Fruit fly (Drosophila melanogaster) whole organism, embryonic: Measurements from ENCODE around the gene CG43295.

ENCODE experiments used
- Blimp-1 ChIP-seq: fragments of 200-800 bp; sonication (Bioruptor generic); optimal IDR thresholded peaks from 3 replicates; lab custom pipeline; 2018; ENCODE audit warnings: missing biosample characterization, missing genetic modification characterization, mild to moderate bottlenecking, moderate library complexity, missing genetic modification reagents
- CG10274 ChIP-seq: fragments of 200-800 bp; sonication (Bioruptor generic); optimal IDR thresholded peaks from 3 replicates; lab custom pipeline; 2017; ENCODE audit warnings: missing biosample characterization, mild to moderate bottlenecking, missing genetic modification characterization
- CG15011 ChIP-seq: fragments of 200-800 bp; sonication (Bioruptor generic); optimal IDR thresholded peaks from 3 replicates; lab custom pipeline; 2018; ENCODE audit warnings: missing biosample characterization, mild to moderate bottlenecking, missing genetic modification characterization
- CG15479 ChIP-seq: fragments of 200-800 bp; sonication (Bioruptor generic); optimal IDR thresholded peaks from 3 replicates; lab custom pipeline; 2019; ENCODE audit warnings: missing biosample characterization, mild to moderate bottlenecking, missing genetic modification characterization, moderate library complexity
- CG1602 ChIP-seq: fragments of 200-800 bp; sonication (Bioruptor generic); optimal IDR thresholded peaks from 3 replicates; lab custom pipeline; 2016; ENCODE audit warnings: missing biosample characterization, missing genetic modification characterization
- CG17829 ChIP-seq: fragments of 200-800 bp; optimal IDR thresholded peaks from 2 replicates; lab custom pipeline; 2019; ENCODE audit warnings: missing biosample characterization, mild to moderate bottlenecking, missing genetic modification characterization, moderate library complexity
- CG1832 ChIP-seq: fragments of 200-800 bp; sonication (Bioruptor generic); optimal IDR thresholded peaks from 2 replicates; lab custom pipeline; 2017; ENCODE audit warnings: missing biosample characterization, mild to moderate bottlenecking, missing genetic modification characterization, inconsistent platforms
- CG2199 ChIP-seq: fragments of 200-800 bp; sonication (Bioruptor generic); IDR thresholded peaks from 3 replicates; pipeline ENCODE4 v1.3.6; 2022; ENCODE audit warnings: missing biosample characterization, missing genetic modification characterization
- CG30403 ChIP-seq: fragments of 200-800 bp; sonication (Bioruptor generic); optimal IDR thresholded peaks from 3 replicates; lab custom pipeline; 2016; ENCODE audit warnings: missing biosample characterization, missing genetic modification characterization
- CG31441 ChIP-seq: fragments of 200-800 bp; sonication (Bioruptor generic); IDR thresholded peaks from 2 replicates; pipeline ENCODE4 v1.3.6; 2022; ENCODE audit warnings: missing biosample characterization, missing genetic modification characterization
- CG32767 ChIP-seq: fragments of 200-800 bp; sonication (Bioruptor generic); IDR thresholded peaks from 2 replicates; pipeline ENCODE4 v1.3.6; 2022; ENCODE audit warnings: missing biosample characterization, missing genetic modification characterization
- CG4328 ChIP-seq: fragments of 200-800 bp; sonication (Bioruptor generic); optimal IDR thresholded peaks from 3 replicates; lab custom pipeline; 2017; ENCODE audit warnings: missing biosample characterization, missing genetic modification reagents, missing genetic modification characterization
- CG4617 ChIP-seq: fragments of 200-800 bp; sonication (Bioruptor generic); optimal IDR thresholded peaks from 3 replicates; lab custom pipeline; 2016; ENCODE audit warnings: missing biosample characterization, missing genetic modification characterization, borderline replicate concordance
- CG6175 ChIP-seq: fragments of 200-800 bp; sonication (Bioruptor generic); IDR thresholded peaks from 3 replicates; pipeline ENCODE4 v1.3.6; 2022; ENCODE audit warnings: missing biosample characterization, missing genetic modification characterization
- CG6791 ChIP-seq: fragments of 200-800 bp; sonication (Bioruptor generic); IDR thresholded peaks from 3 replicates; pipeline ENCODE4 v1.3.6; 2022; ENCODE audit warnings: missing biosample characterization, missing genetic modification characterization; ENCODE audit not compliant: partially characterized antibody
- CG8089 ChIP-seq: fragments of 200-800 bp; sonication (Bioruptor generic); optimal IDR thresholded peaks from 3 replicates; lab custom pipeline; 2016; ENCODE audit warnings: missing biosample characterization, missing genetic modification characterization
- CHES-1-like ChIP-seq: fragments of 200-800 bp; sonication (Bioruptor generic); optimal IDR thresholded peaks from 2 replicates; lab custom pipeline; 2016; ENCODE audit warnings: missing biosample characterization, missing genetic modification characterization
- Dp ChIP-seq: fragments of 200-800 bp; sonication (Bioruptor generic); optimal IDR thresholded peaks from 2 replicates; lab custom pipeline; 2018; ENCODE audit warnings: missing biosample characterization, mild to moderate bottlenecking, missing genetic modification characterization, moderate library complexity
- Fer2 ChIP-seq: fragments of 200-800 bp; sonication (Bioruptor generic); optimal IDR thresholded peaks from 2 replicates; lab custom pipeline; 2018; ENCODE audit warnings: missing biosample characterization, mild to moderate bottlenecking, missing genetic modification characterization, moderate library complexity
- Hr39 ChIP-seq: fragments of >200 bp; optimal IDR thresholded peaks from 2 replicates; lab custom pipeline; 2017
- NC2α ChIP-seq: fragments of 200-800 bp; sonication (Bioruptor generic); optimal IDR thresholded peaks from 2 replicates; lab custom pipeline; 2016; ENCODE audit warnings: missing biosample characterization, missing genetic modification characterization
- NFAT ChIP-seq: fragments of 200-800 bp; sonication (Bioruptor generic); IDR thresholded peaks from 2 replicates; pipeline ENCODE4 v1.3.6; 2022; ENCODE audit warnings: missing biosample characterization, missing genetic modification characterization
- NK7.1 ChIP-seq: fragments of 200-800 bp; sonication (Bioruptor generic); optimal IDR thresholded peaks from 3 replicates; lab custom pipeline; 2016; ENCODE audit warnings: missing biosample characterization, missing genetic modification characterization
- Oaz ChIP-seq: fragments of 200-800 bp; sonication (Bioruptor generic); IDR thresholded peaks from 2 replicates; pipeline ENCODE4 v1.3.6; 2022; ENCODE audit warnings: missing biosample characterization, missing genetic modification characterization
- Oli ChIP-seq: fragments of 200-800 bp; sonication (Bioruptor generic); optimal IDR thresholded peaks from 2 replicates; lab custom pipeline; 2018; ENCODE audit warnings: missing biosample characterization, mild to moderate bottlenecking, missing genetic modification characterization, moderate library complexity
- PHDP ChIP-seq: fragments of 200-800 bp; sonication (Bioruptor generic); optimal IDR thresholded peaks from 3 replicates; lab custom pipeline; 2018; ENCODE audit warnings: missing biosample characterization, mild to moderate bottlenecking, missing genetic modification characterization, moderate library complexity
- ara ChIP-seq: fragments of 200-800 bp; sonication (Bioruptor generic); IDR thresholded peaks from 2 replicates; pipeline ENCODE4 v1.3.6; 2022; ENCODE audit warnings: missing biosample characterization, missing genetic modification characterization
- btn ChIP-seq: fragments of 200-800 bp; sonication (Bioruptor generic); optimal IDR thresholded peaks from 2 replicates; lab custom pipeline; 2016; ENCODE audit warnings: missing biosample characterization, missing genetic modification characterization
- dan ChIP-seq: fragments of 200-800 bp; sonication (Bioruptor generic); IDR thresholded peaks from 2 replicates; pipeline ENCODE4 v1.3.6; 2022; ENCODE audit warnings: missing biosample characterization, missing genetic modification characterization
- fd96Cb ChIP-seq: fragments of 200-800 bp; sonication (Bioruptor generic); optimal IDR thresholded peaks from 2 replicates; lab custom pipeline; 2018; ENCODE audit warnings: missing biosample characterization, mild to moderate bottlenecking, missing genetic modification characterization, moderate library complexity
- grn ChIP-seq: fragments of 200-800 bp; sonication (Bioruptor generic); optimal IDR thresholded peaks from 3 replicates; lab custom pipeline; 2017; ENCODE audit warnings: missing biosample characterization, missing genetic modification characterization
- kni ChIP-seq: fragments of 200-800 bp; sonication (Bioruptor generic); optimal IDR thresholded peaks from 3 replicates; lab custom pipeline; 2017; ENCODE audit warnings: mild to moderate bottlenecking, missing biosample characterization, missing genetic modification reagents, missing genetic modification characterization
- knrl ChIP-seq: fragments of 200-800 bp; sonication (Bioruptor generic); IDR thresholded peaks from 3 replicates; pipeline ENCODE4 v1.3.6; 2022; ENCODE audit warnings: missing biosample characterization, missing genetic modification characterization; ENCODE audit not compliant: partially characterized antibody
- pan ChIP-seq, 4 experiments: fragments of >200 bp in 3 of 4; fragments of 200-800 bp in 1 of 4; sonication (Bioruptor generic) in 1 of 4; optimal IDR thresholded peaks in 3 of 4; IDR thresholded peaks in 1 of 4; 2 replicates each; pipeline versions ENCODE4 v1.3.6 to Lab custom; 2017 to 2022; ENCODE audit warnings: missing biosample characterization in 2 of 4, missing genetic modification characterization in 2 of 4, mixed read lengths in 1 of 4
- pnt ChIP-seq: fragments of 200-800 bp; sonication (Bioruptor generic); optimal IDR thresholded peaks from 3 replicates; lab custom pipeline; 2016; ENCODE audit warnings: missing biosample characterization, missing genetic modification characterization
- psq ChIP-seq: fragments of 200-800 bp; sonication (Bioruptor generic); optimal IDR thresholded peaks from 2 replicates; lab custom pipeline; 2017; ENCODE audit warnings: missing biosample characterization, missing genetic modification characterization
- sim ChIP-seq: fragments of 200-800 bp; sonication (Bioruptor generic); IDR thresholded peaks from 2 replicates; pipeline ENCODE4 v1.3.6; 2022; ENCODE audit warnings: missing biosample characterization, missing genetic modification characterization
- so ChIP-seq: fragments of 200-800 bp; sonication (Bioruptor generic); IDR thresholded peaks from 3 replicates; pipeline ENCODE4 v1.3.6; 2022; ENCODE audit warnings: missing biosample characterization, missing genetic modification characterization
- trem ChIP-seq: fragments of 200-800 bp; optimal IDR thresholded peaks from 3 replicates; lab custom pipeline; 2019; ENCODE audit warnings: missing biosample characterization, mild to moderate bottlenecking, missing genetic modification characterization, moderate library complexity
- unc-4 ChIP-seq: fragments of 200-800 bp; sonication (Bioruptor generic); IDR thresholded peaks from 2 replicates; pipeline ENCODE4 v1.3.6; 2022; ENCODE audit warnings: missing biosample characterization, missing genetic modification characterization; ENCODE audit not compliant: partially characterized antibody
- vfl ChIP-seq: fragments of 200-800 bp; sonication (Bioruptor generic); optimal IDR thresholded peaks from 2 replicates; lab custom pipeline; 2016; ENCODE audit warnings: missing biosample characterization, missing genetic modification characterization

The CG43295 gene

dm6 chr3L:16128973-16129745, 23.5 kb downstream of the CG43295 start, which contains the start of gene SsRbeta (continued):
- peak; percentile 82 for TF ChIP-seq CG6791 (GFP tag; lab: Robert Waterston, UW)
- peak; percentile 65 for TF ChIP-seq CG31441 (GFP tag; lab: Robert Waterston, UW)
- no peak for TF ChIP-seq dan
- TF ChIP-seq kni (GFP tag; lab: Kevin White, UChicago): peak; percentile 5
- TF ChIP-seq CG2199 (GFP tag; lab: Robert Waterston, UW): 0 out of 3 replicates have a peak, but pooled peaks have one; percentile 17
- TF ChIP-seq CG1602 (GFP tag; lab: Kevin White, UChicago): no peak
- TF ChIP-seq psq (GFP tag; lab: Kevin White, UChicago): no peak
- no peak for TF ChIP-seq fd96Cb (tag; lab: Kevin White, UChicago)
- no peak for TF ChIP-seq CG15011
- no peak for TF ChIP-seq grn (GFP tag; lab: Kevin White, UChicago)
- TF ChIP-seq NC2α (GFP tag; lab: Kevin White, UChicago): no peak
- peak; percentile 33 for TF ChIP-seq Oli (tag; lab: Kevin White, UChicago)
- no peak for TF ChIP-seq btn (GFP tag; lab: Kevin White, UChicago)
- TF ChIP-seq Oaz (GFP tag; lab: Robert Waterston, UW): no peak
- TF ChIP-seq Dp: peak; percentile 25
- TF ChIP-seq NK7.1: no peak
- TF ChIP-seq CG4328 (GFP tag; lab: Kevin White, UChicago): peak; percentile 44
- TF ChIP-seq CHES-1-like (GFP tag; lab: Kevin White, UChicago): peak; percentile 60
- TF ChIP-seq unc-4: peak; percentile 69
- no peak for TF ChIP-seq sim (GFP tag; lab: Robert Waterston, UW)
- TF ChIP-seq PHDP (tag; lab: Kevin White, UChicago): peak; percentile 7
- peak; percentile 49 for TF ChIP-seq Blimp-1 (GFP tag; lab: Kevin White, UChicago)
- TF ChIP-seq so (GFP tag; lab: Robert Waterston, UW): no peak
- TF ChIP-seq vfl (GFP tag; lab: Kevin White, UChicago): no peak
- TF ChIP-seq knrl: peak; percentile 76
- TF ChIP-seq Fer2 (tag; lab: Kevin White, UChicago): peak; percentile 26
- TF ChIP-seq CG6175 (GFP tag; lab: Robert Waterston, UW): no peak
- peak; percentile 43 for TF ChIP-seq trem
- TF ChIP-seq CG8089: no peak
- no peak for TF ChIP-seq CG15479 (GFP tag; lab: Kevin White, UChicago)
- TF ChIP-seq CG4617 (GFP tag; lab: Kevin White, UChicago): no peak
- no peak for TF ChIP-seq Hr39 (lab: Kevin White, UChicago)
- no peak; the same call in 1 of the 2 replicates for TF ChIP-seq CG32767 (GFP tag; lab: Robert Waterston, UW)
- TF ChIP-seq NFAT (GFP tag; lab: Robert Waterston, UW): peak; percentile 81
- no peak for TF ChIP-seq CG10274
- TF ChIP-seq CG17829 (tag; lab: Kevin White, UChicago): no peak
- no peak for TF ChIP-seq CG1832
- peak; percentile 55 for TF ChIP-seq CG30403 (GFP tag; lab: Kevin White, UChicago)
- TF ChIP-seq pnt (GFP tag; lab: Kevin White, UChicago): no peak
- no peak for TF ChIP-seq pan (optimal IDR thresholded peaks at IDR 0.05; lab: Kevin White, UChicago)
- peak in 1 of 2 experiments; percentile 66 for TF ChIP-seq pan (GFP tag; optimal IDR thresholded peaks at IDR 0.05 in 1 of 2, IDR thresholded peaks at IDR 0.05 in 1 of 2)
- TF ChIP-seq ara (GFP tag; lab: Robert Waterston, UW): peak; percentile 20; the same call in 1 of the 2 replicates
